Fruit fly (Drosophila melanogaster) S2 (cell line): ENCODE results near the gene CG10996.

ENCODE experiments used
- CG8478 ChIP-seq: fragments of >200 bp; optimal IDR thresholded peaks from 2 replicates; lab custom pipeline; 2018
- CTCF ChIP-seq, 2 experiments: fragments of >200 bp; optimal IDR thresholded peaks; 2 replicates each; lab custom pipeline; 2018

- TF ChIP-seq CG8478 (lab: Kevin White, UChicago) (no peak), CTCF (optimal IDR thresholded peaks at IDR 0.05; lab: Kevin White, UChicago) (no peak)
These were observed 35.0 kb downstream of the CG10996 start, which contains the start of gene rdgB for dm6 chrX:13762372-13762883.
